Worm (Caenorhabditis elegans) whole organism, L4/young adult: ENCODE data around the gene sas-4.

Source experiments
- dao-5 ChIP-seq: sonication (generic microtip); optimal IDR thresholded peaks from 2 replicates; lab custom pipeline; 2016; ENCODE audit warnings: missing genotype, missing genetic modification characterization, moderate library complexity, missing compliant biosample characterization
- him-1 ChIP-seq: sonication (generic microtip); optimal IDR thresholded peaks from 2 replicates; lab custom pipeline; 2016; ENCODE audit warnings: missing genotype, missing genetic modification reagents, missing genetic modification characterization, missing compliant biosample characterization

DNA sequence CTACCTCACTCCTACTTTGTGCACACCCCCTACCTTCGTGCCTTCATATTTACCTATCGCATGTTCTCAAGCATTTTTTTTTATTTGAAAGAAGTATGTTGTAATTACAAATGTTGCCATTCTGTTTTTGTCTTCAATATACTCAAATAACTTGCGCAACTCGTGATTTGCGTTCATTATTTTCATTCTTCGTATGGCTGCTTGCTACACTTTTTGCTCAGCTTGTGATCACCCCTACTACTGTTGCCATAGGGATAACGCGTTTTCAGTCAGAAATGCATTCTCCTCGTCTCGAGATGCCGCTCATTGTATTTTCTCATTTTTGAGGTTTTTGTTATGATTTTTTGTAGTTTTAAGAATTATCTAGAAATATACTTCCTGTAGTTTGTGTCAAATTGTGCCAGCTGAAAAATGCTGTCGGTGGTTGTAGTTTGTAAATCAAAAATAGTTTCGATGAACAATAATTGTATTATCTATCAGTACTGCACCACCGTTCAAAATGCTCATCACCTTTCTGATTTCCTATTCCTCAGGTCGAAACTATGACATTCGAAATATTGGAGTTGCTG, 4.3 kb upstream of the sas-4 start, which contains the start of gene F10E9.1:
- TF ChIP-seq dao-5 (tag; lab: Kevin White, UChicago) (no peak), him-1 (no peak)
